Fruit fly (Drosophila melanogaster) S2 (cell line): ENCODE data around the gene Nemp.

Experiments used
- CG8478 ChIP-seq: fragments of >200 bp; optimal IDR thresholded peaks from 2 replicates; lab custom pipeline; 2018
- CTCF ChIP-seq, 2 experiments: fragments of >200 bp; optimal IDR thresholded peaks; 2 replicates each; lab custom pipeline; 2018

Gene Nemp

dm6 chrX:16651098-16651497, 3.7 kb downstream of the Nemp start, which contains the start of the genes CG32573 and CG42512:
TSS of gene CG32573 (plus strand) at chrX:16651376.
TSS of gene CG42512 (plus strand) at chrX:16651376.
- no peak for TF ChIP-seq CG8478 (lab: Kevin White, UChicago)

- no peak for TF ChIP-seq CG8478 (lab: Kevin White, UChicago)
- no peak for TF ChIP-seq CTCF (optimal IDR thresholded peaks at IDR 0.05; lab: Kevin White, UChicago)
These were observed 4.4 kb downstream of the Nemp start for dm6 chrX:16650078-16651063.

- no peak for TF ChIP-seq CTCF (optimal IDR thresholded peaks at IDR 0.05; lab: Kevin White, UChicago)
- TF ChIP-seq CG8478 (lab: Kevin White, UChicago), result no peak
These were observed 6.4 kb downstream of the Nemp start for dm6 chrX:16648435-16648781.

dm6 chrX:16647737-16648434, 6.9 kb downstream of the Nemp start:
- TF ChIP-seq CTCF (optimal IDR thresholded peaks at IDR 0.05; lab: Kevin White, UChicago), result no peak
- no peak for TF ChIP-seq CG8478 (lab: Kevin White, UChicago)

dm6 chrX:16647092-16647632, 7.7 kb downstream of the Nemp start:
- TF ChIP-seq CTCF (optimal IDR thresholded peaks at IDR 0.05; lab: Kevin White, UChicago), result no peak
- TF ChIP-seq CG8478 (lab: Kevin White, UChicago), result no peak

- TF ChIP-seq CTCF (optimal IDR thresholded peaks at IDR 0.05; lab: Kevin White, UChicago) (no peak), CG8478 (lab: Kevin White, UChicago) (no peak)
These were observed 9.3 kb downstream of the Nemp start for dm6 chrX:16645472-16645871.

- TF ChIP-seq CG8478 (lab: Kevin White, UChicago), result no peak
- TF ChIP-seq CTCF (optimal IDR thresholded peaks at IDR 0.05; lab: Kevin White, UChicago), result no peak
These were observed 10.2 kb downstream of the Nemp start for dm6 chrX:16644535-16645131.

dm6 chrX:16643363-16643946, 11.4 kb downstream of the Nemp start:
- TF ChIP-seq CTCF (optimal IDR thresholded peaks at IDR 0.05; lab: Kevin White, UChicago), result no peak

- no peak for TF ChIP-seq CTCF (optimal IDR thresholded peaks at IDR 0.05; lab: Kevin White, UChicago)
- TF ChIP-seq CG8478 (lab: Kevin White, UChicago), result no peak
These were observed 13.8 kb downstream of the Nemp start for dm6 chrX:16641101-16641420.

dm6 chrX:16640260-16641100, 14.3 kb downstream of the Nemp start, which contains the start of the genes SNRPG and mthl1:
TSS of gene SNRPG (minus strand) at chrX:16640419.
TSS of gene mthl1 (plus strand) at chrX:16640968.
- TF ChIP-seq CG8478 (lab: Kevin White, UChicago) (no peak), CTCF (optimal IDR thresholded peaks at IDR 0.05; lab: Kevin White, UChicago) (no peak)

- TF ChIP-seq CTCF (optimal IDR thresholded peaks at IDR 0.05; lab: Kevin White, UChicago) (no peak), CG8478 (lab: Kevin White, UChicago) (no peak)
These were observed 17.0 kb downstream of the Nemp start, which contains the start of gene RpS19a for dm6 chrX:16637594-16638485. TSS of gene RpS19a (plus strand) at chrX:16637894.

dm6 chrX:16637106-16637590, 17.7 kb downstream of the Nemp start, which contains the start of gene Rok:
TSS of gene Rok (minus strand) at chrX:16637414.
- TF ChIP-seq CTCF (optimal IDR thresholded peaks at IDR 0.05; lab: Kevin White, UChicago) (peak; percentile 91 to 94), CG8478 (lab: Kevin White, UChicago) (no peak)
